Fruit fly (Drosophila melanogaster) whole organism, adult: Measurements from ENCODE around the gene CG32148.

Source experiments
- CG11617 ChIP-seq: fragments of 200-800 bp; sonication (Bioruptor generic); optimal IDR thresholded peaks from 2 replicates; lab custom pipeline; 2017; ENCODE audit warnings: mild to moderate bottlenecking, missing biosample characterization, missing genetic modification reagents, missing genetic modification characterization
- CG12768 ChIP-seq: fragments of 200-800 bp; sonication (Bioruptor generic); optimal IDR thresholded peaks from 2 replicates; lab custom pipeline; 2017; ENCODE audit warnings: missing biosample characterization, missing genetic modification characterization, mild to moderate bottlenecking, moderate library complexity, missing genetic modification reagents
- CG14711 ChIP-seq: fragments of 200-800 bp; sonication (Bioruptor generic); optimal IDR thresholded peaks from 2 replicates; lab custom pipeline; 2018; ENCODE audit warnings: missing biosample characterization, mild to moderate bottlenecking, missing genetic modification characterization, moderate library complexity
- CG1620 ChIP-seq: fragments of 200-800 bp; sonication (Bioruptor generic); optimal IDR thresholded peaks from 2 replicates; lab custom pipeline; 2016; ENCODE audit warnings: missing biosample characterization, missing genetic modification characterization
- CG33017 ChIP-seq: fragments of 200-800 bp; sonication (Bioruptor generic); optimal IDR thresholded peaks from 2 replicates; lab custom pipeline; 2018; ENCODE audit warnings: missing biosample characterization, mild to moderate bottlenecking, missing genetic modification characterization, moderate library complexity
- CG5204 ChIP-seq: fragments of 200-800 bp; sonication (Bioruptor generic); optimal IDR thresholded peaks from 2 replicates; lab custom pipeline; 2016; ENCODE audit warnings: missing biosample characterization, missing genetic modification characterization
- CG7045 ChIP-seq: fragments of 200-800 bp; sonication (Bioruptor generic); optimal IDR thresholded peaks from 2 replicates; lab custom pipeline; 2017; ENCODE audit warnings: missing biosample characterization, mild to moderate bottlenecking, missing genetic modification characterization
- CG7101 ChIP-seq: fragments of 200-800 bp; sonication (Bioruptor generic); optimal IDR thresholded peaks from 2 replicates; lab custom pipeline; 2018; ENCODE audit warnings: missing biosample characterization, mild to moderate bottlenecking, missing genetic modification characterization, moderate library complexity
- Clk ChIP-seq: fragments of 200-800 bp; sonication (Bioruptor generic); optimal IDR thresholded peaks from 2 replicates; lab custom pipeline; 2017; ENCODE audit warnings: missing biosample characterization, missing genetic modification characterization
- Crg-1 ChIP-seq: fragments of 200-800 bp; sonication (Bioruptor generic); optimal IDR thresholded peaks from 2 replicates; lab custom pipeline; 2016; ENCODE audit warnings: missing biosample characterization, missing genetic modification characterization
- Hr96 ChIP-seq: fragments of 200-800 bp; sonication (Bioruptor generic); optimal IDR thresholded peaks from 2 replicates; lab custom pipeline; 2016; ENCODE audit warnings: missing biosample characterization, missing genetic modification characterization
- Mnt ChIP-seq: fragments of 200-800 bp; sonication (Bioruptor generic); optimal IDR thresholded peaks from 2 replicates; lab custom pipeline; 2016; ENCODE audit warnings: missing biosample characterization, mild to moderate bottlenecking, missing genetic modification characterization
- bab1 ChIP-seq: fragments of 200-800 bp; sonication (Bioruptor generic); optimal IDR thresholded peaks from 3 replicates; lab custom pipeline; 2019; ENCODE audit warnings: missing biosample characterization, mild to moderate bottlenecking, missing genetic modification characterization, moderate library complexity
- cic ChIP-seq: fragments of 200-800 bp; sonication (Bioruptor generic); optimal IDR thresholded peaks from 2 replicates; lab custom pipeline; 2017; ENCODE audit warnings: missing biosample characterization, mild to moderate bottlenecking, missing genetic modification characterization, moderate library complexity
- cnc ChIP-seq, 2 experiments: fragments of >200 bp; optimal IDR thresholded peaks; 2 replicates each; lab custom pipeline; 2017
- kay ChIP-seq: fragments of 200-800 bp; sonication (Bioruptor generic); peaks from one replicate; lab custom pipeline; 2016; ENCODE audit warnings: missing biosample characterization, missing genetic modification characterization, borderline replicate concordance
- ovo ChIP-seq: fragments of 200-800 bp; sonication (Bioruptor generic); optimal IDR thresholded peaks from 2 replicates; lab custom pipeline; 2016; ENCODE audit warnings: missing biosample characterization, missing genetic modification characterization
- pad ChIP-seq: fragments of 200-800 bp; sonication (Bioruptor generic); optimal IDR thresholded peaks from 3 replicates; lab custom pipeline; 2017; ENCODE audit warnings: missing biosample characterization, missing genetic modification characterization, mild to moderate bottlenecking, moderate library complexity, missing genetic modification reagents
- tj ChIP-seq: fragments of 200-800 bp; sonication (Bioruptor generic); optimal IDR thresholded peaks from 3 replicates; lab custom pipeline; 2017; ENCODE audit warnings: missing biosample characterization, mild to moderate bottlenecking, missing genetic modification characterization, moderate library complexity
- toe ChIP-seq: fragments of 200-800 bp; sonication (Bioruptor generic); optimal IDR thresholded peaks from 2 replicates; lab custom pipeline; 2016; ENCODE audit warnings: missing biosample characterization, missing genetic modification characterization

The CG32148 gene

DNA sequence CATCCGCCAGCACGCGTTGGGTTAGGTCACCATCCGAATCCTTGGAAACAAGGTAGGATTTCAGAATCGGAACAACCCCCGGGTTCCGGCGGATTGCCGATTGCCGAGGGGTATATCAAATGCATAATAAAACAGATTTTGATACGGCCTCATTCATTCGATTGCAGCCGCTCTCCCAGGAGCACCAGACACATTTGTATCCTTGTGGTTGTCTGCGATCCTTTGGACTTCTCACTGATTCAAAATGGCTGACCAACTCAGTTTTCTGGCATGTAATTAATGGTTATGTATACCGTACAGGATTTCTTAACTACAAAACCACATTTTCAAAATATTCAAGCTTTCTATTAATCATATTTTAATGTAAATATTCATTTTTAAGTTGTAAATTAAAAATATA is 24.3 kb downstream of the CG32148 start:
- TF ChIP-seq toe (no peak), CG1620 (GFP tag; lab: Kevin White, UChicago) (no peak), cnc (optimal IDR thresholded peaks at IDR 0.05; lab: Kevin White, UChicago) (no peak), CG7101 (tag; lab: Kevin White, UChicago) (no peak), kay (GFP tag; lab: Kevin White, UChicago) (no peak), Hr96 (GFP tag; lab: Kevin White, UChicago) (no peak), Crg-1 (GFP tag; lab: Kevin White, UChicago) (no peak), CG7045 (no peak), ovo (GFP tag; lab: Kevin White, UChicago) (no peak), cic (GFP tag; lab: Kevin White, UChicago) (no peak)

DNA sequence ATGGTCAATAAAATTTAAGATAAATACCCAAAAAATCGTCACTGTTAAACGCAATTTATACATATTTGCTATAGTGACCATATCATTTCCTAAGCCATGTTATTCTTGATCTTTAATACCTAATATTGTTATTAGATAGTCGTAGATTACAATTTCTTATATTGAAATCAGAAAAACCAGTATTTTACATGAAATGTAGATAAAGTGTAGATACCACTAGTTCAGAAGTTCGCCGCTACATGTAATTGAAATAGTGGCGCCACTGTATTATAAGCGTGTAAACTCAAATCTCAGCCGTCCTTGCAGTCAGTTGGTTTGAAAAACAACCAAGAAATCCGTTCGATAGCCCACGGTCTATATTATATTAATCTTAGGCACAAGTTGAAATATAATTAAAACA is 24.8 kb downstream of the CG32148 start:
- TF ChIP-seq Mnt = no peak
- TF ChIP-seq bab1 (GFP tag; lab: Kevin White, UChicago) = no peak
- TF ChIP-seq tj (GFP tag; lab: Kevin White, UChicago) = no peak
- TF ChIP-seq Hr96 (GFP tag; lab: Kevin White, UChicago) = no peak
- no peak for TF ChIP-seq CG14711 (tag; lab: Kevin White, UChicago)
- TF ChIP-seq pad (GFP tag; lab: Kevin White, UChicago) = no peak
- TF ChIP-seq Clk (GFP tag; lab: Kevin White, UChicago) = no peak
- TF ChIP-seq toe = no peak
- TF ChIP-seq CG7101 (tag; lab: Kevin White, UChicago) = no peak
- no peak for TF ChIP-seq cic (GFP tag; lab: Kevin White, UChicago)
- no peak for TF ChIP-seq kay (GFP tag; lab: Kevin White, UChicago)
- TF ChIP-seq Crg-1 (GFP tag; lab: Kevin White, UChicago) = no peak
- TF ChIP-seq CG7045 = no peak
- TF ChIP-seq CG11617 = no peak
- TF ChIP-seq cnc (optimal IDR thresholded peaks at IDR 0.05; lab: Kevin White, UChicago) = no peak
- no peak for TF ChIP-seq CG12768
- no peak for TF ChIP-seq CG33017 (tag; lab: Kevin White, UChicago)
- TF ChIP-seq CG5204 (GFP tag; lab: Kevin White, UChicago) = no peak
- TF ChIP-seq CG1620 (GFP tag; lab: Kevin White, UChicago) = no peak

DNA sequence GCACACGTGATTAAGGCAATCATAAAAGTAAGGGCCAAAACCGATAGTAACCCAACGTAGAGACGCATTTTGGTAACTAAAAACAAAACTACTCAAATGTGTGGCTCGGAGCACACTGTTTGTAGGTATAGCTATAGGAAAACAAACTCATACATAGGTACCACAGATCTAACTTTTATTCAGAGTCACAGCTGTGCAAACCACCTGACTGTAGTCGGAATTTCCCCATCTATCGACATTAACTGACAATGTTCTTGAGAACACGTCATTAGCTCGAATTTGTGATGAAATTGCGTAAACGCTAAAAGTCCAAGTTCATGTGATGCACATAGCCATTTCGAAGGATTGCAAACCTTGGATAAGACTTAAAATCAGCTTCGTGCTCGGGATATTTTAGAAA is 26.1 kb downstream of the CG32148 start, which contains the start of gene CG43678:
Gene CG43678, minus strand, starts transcription at position 101 of the 400 bp plus-strand sequence.
- TF ChIP-seq CG14711 (tag; lab: Kevin White, UChicago) (no peak), CG1620 (GFP tag; lab: Kevin White, UChicago) (no peak), CG5204 (GFP tag; lab: Kevin White, UChicago) (no peak), CG33017 (tag; lab: Kevin White, UChicago) (no peak)

DNA sequence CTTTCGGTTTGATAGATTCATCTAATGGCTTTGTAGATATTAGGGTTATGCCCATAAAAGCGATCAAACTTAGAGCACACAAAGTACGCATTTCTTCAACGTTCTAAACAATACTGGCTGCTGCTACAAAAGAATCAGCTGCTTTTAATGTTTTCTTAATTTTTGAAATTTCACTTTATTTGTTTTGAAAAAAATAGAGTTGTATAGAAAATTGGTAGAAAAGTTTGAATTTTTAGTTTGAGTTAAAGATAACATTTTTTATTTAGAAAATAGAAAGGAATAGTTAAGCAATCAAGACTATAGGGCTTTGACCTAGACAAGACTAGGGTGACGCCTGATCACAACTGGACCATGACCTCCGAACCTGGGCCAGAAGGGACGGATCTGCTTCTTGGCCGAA is 26.8 kb downstream of the CG32148 start, which contains the start of gene CG18581:
Gene CG18581, minus strand, starts transcription at position 101 of the 400 bp plus-strand sequence.
- TF ChIP-seq cic (GFP tag; lab: Kevin White, UChicago) (no peak), ovo (GFP tag; lab: Kevin White, UChicago) (no peak), Hr96 (GFP tag; lab: Kevin White, UChicago) (no peak), Crg-1 (GFP tag; lab: Kevin White, UChicago) (no peak), bab1 (GFP tag; lab: Kevin White, UChicago) (no peak), Clk (GFP tag; lab: Kevin White, UChicago) (no peak)

DNA sequence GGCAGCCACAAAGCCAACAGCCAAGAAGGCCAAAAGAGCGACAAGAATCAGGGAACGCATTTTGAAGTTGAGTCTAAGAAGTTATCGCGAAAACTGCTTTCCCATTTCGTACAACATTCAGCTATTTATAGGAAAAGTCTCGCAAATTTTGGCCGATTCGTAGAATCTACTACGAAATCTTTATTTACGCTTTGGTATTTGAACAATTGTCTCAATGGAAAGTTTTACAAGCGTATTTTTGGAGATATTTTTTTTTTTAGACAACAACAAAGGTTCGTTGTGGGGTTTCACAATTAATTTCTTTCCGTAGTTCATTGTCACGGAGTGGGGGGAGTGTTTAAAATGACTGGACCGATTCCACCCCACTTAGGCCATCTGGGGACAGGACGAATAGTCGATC is 27.4 kb downstream of the CG32148 start, which contains the start of gene CG12310:
Gene CG12310, minus strand, starts transcription at position 101 of the 400 bp plus-strand sequence.
- TF ChIP-seq bab1 (GFP tag; lab: Kevin White, UChicago) (no peak), CG14711 (tag; lab: Kevin White, UChicago) (no peak), Crg-1 (GFP tag; lab: Kevin White, UChicago) (no peak), CG5204 (GFP tag; lab: Kevin White, UChicago) (no peak), Hr96 (GFP tag; lab: Kevin White, UChicago) (no peak), CG11617 (no peak), tj (GFP tag; lab: Kevin White, UChicago) (no peak), cic (GFP tag; lab: Kevin White, UChicago) (no peak), pad (GFP tag; lab: Kevin White, UChicago) (no peak)

DNA sequence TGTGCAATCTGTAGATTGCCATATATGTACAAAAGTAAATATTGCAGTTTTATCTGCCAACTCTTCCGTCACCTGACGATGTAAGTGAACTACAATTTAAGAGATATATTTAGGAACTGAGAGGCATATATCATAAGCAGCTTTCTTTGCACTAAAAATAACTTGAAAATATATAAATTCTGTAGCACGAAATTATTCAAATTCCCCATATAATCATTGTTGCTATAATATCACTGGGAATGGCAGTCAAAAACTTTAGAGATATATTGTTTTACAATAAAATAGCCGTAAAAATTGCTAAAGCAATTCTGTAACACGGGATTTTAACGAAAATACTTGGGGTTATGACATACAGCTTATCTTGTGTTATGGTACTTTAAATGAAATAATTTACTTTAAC is 28.0 kb downstream of the CG32148 start, which contains the start of gene CG43679:
Gene CG43679, minus strand, starts transcription at position 101 of the 400 bp plus-strand sequence.
- TF ChIP-seq CG1620 (GFP tag; lab: Kevin White, UChicago) (no peak), CG33017 (tag; lab: Kevin White, UChicago) (no peak), toe (no peak), kay (GFP tag; lab: Kevin White, UChicago) (no peak), tj (GFP tag; lab: Kevin White, UChicago) (no peak), cnc (optimal IDR thresholded peaks at IDR 0.05; lab: Kevin White, UChicago) (no peak), CG7045 (no peak), CG12768 (no peak), bab1 (GFP tag; lab: Kevin White, UChicago) (no peak), CG14711 (tag; lab: Kevin White, UChicago) (no peak), CG5204 (GFP tag; lab: Kevin White, UChicago) (no peak), Mnt (no peak), Crg-1 (GFP tag; lab: Kevin White, UChicago) (no peak)

DNA sequence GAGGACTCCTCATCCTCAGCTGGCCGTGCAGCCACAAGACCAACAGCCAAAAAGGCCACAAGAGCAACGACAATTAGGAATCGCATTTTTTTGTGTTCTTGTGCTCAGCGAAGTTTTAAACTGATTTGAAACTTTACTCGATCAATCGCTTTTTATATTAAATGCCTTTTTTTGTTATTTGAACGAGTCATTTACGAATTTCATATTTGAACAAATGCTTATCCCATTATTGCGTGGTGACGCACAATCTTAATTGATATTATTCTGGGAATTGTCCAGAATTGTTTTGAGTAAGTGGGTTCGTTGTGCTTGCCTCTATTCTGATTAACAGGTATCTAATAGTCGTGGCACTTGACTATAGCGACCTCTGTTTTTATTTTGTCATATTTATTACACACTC is 29.1 kb downstream of the CG32148 start, which contains the start of gene CG13461:
Gene CG13461, minus strand, starts transcription at position 101 of the 400 bp plus-strand sequence.
- TF ChIP-seq CG12768 (no peak), CG7045 (no peak), Hr96 (GFP tag; lab: Kevin White, UChicago) (no peak), ovo (GFP tag; lab: Kevin White, UChicago) (no peak), toe (no peak), Clk (GFP tag; lab: Kevin White, UChicago) (no peak), CG33017 (tag; lab: Kevin White, UChicago) (no peak), kay (GFP tag; lab: Kevin White, UChicago) (no peak), CG14711 (tag; lab: Kevin White, UChicago) (no peak), pad (GFP tag; lab: Kevin White, UChicago) (no peak), CG1620 (GFP tag; lab: Kevin White, UChicago) (no peak), tj (GFP tag; lab: Kevin White, UChicago) (no peak), Crg-1 (GFP tag; lab: Kevin White, UChicago) (no peak), cnc (optimal IDR thresholded peaks at IDR 0.05; lab: Kevin White, UChicago) (no peak), bab1 (GFP tag; lab: Kevin White, UChicago) (no peak), CG7101 (tag; lab: Kevin White, UChicago) (no peak), Mnt (no peak)
